Worm (Caenorhabditis elegans) whole organism, late embryonic: ENCODE measurements around the gene mgrn-1.

ENCODE experiments used
- C08G9.2 ChIP-seq: sonication (generic microtip); optimal IDR thresholded peaks from 2 replicates; lab custom pipeline; 2016; ENCODE audit warnings: mild to moderate bottlenecking, missing genetic modification characterization, moderate library complexity, missing compliant biosample characterization
- C38D4.7 ChIP-seq: fragments of 200-800 bp; sonication (Bioruptor generic); optimal IDR thresholded peaks from 2 replicates; lab custom pipeline; 2018; ENCODE audit warnings: mild to moderate bottlenecking, missing genetic modification characterization, moderate library complexity, missing compliant biosample characterization
- F13H6.1 ChIP-seq: sonication (generic microtip); optimal IDR thresholded peaks from 2 replicates; lab custom pipeline; 2016; ENCODE audit warnings: missing genetic modification characterization, missing compliant biosample characterization
- K02D7.2 ChIP-seq: sonication (generic microtip); optimal IDR thresholded peaks from 2 replicates; lab custom pipeline; 2017; ENCODE audit warnings: mild to moderate bottlenecking, missing genetic modification characterization, missing compliant biosample characterization
- T23F11.4 ChIP-seq: fragments of 200-800 bp; sonication (Bioruptor generic); optimal IDR thresholded peaks from 2 replicates; lab custom pipeline; 2018; ENCODE audit warnings: mild to moderate bottlenecking, missing genetic modification characterization, missing compliant biosample characterization
- Y22D7AL.16 ChIP-seq: sonication (generic microtip); optimal IDR thresholded peaks from 2 replicates; lab custom pipeline; 2016; ENCODE audit warnings: missing genetic modification characterization, missing compliant biosample characterization
- ahr-1 ChIP-seq: sonication (generic microtip); optimal IDR thresholded peaks from 2 replicates; lab custom pipeline; 2016; ENCODE audit warnings: missing genetic modification characterization, missing compliant biosample characterization
- ceh-14 ChIP-seq: sonication (generic microtip); optimal IDR thresholded peaks from 2 replicates; lab custom pipeline; 2016; ENCODE audit warnings: missing genotype, missing genetic modification characterization, missing compliant biosample characterization
- ceh-18 ChIP-seq: sonication (generic microtip); optimal IDR thresholded peaks from 2 replicates; lab custom pipeline; 2016; ENCODE audit warnings: missing genetic modification characterization, missing compliant biosample characterization
- ceh-19 ChIP-seq: fragments of 200-800 bp; sonication (Bioruptor generic); optimal IDR thresholded peaks from 2 replicates; lab custom pipeline; 2018; ENCODE audit warnings: mild to moderate bottlenecking, missing genetic modification characterization, missing compliant biosample characterization
- ceh-2 ChIP-seq: sonication (generic microtip); optimal IDR thresholded peaks from 2 replicates; lab custom pipeline; 2016; ENCODE audit warnings: missing genotype, missing genetic modification characterization, missing compliant biosample characterization
- ceh-22 ChIP-seq: sonication (generic microtip); optimal IDR thresholded peaks from 2 replicates; lab custom pipeline; 2017; ENCODE audit warnings: missing biosample characterization, missing genetic modification characterization
- ceh-24 ChIP-seq: sonication (generic microtip); optimal IDR thresholded peaks from 2 replicates; lab custom pipeline; 2016; ENCODE audit warnings: mild to moderate bottlenecking, missing genetic modification characterization, missing compliant biosample characterization
- ceh-30 ChIP-seq: fragments of 150-350 bp; optimal IDR thresholded peaks from 2 replicates; lab custom pipeline; 2014; ENCODE audit warnings: missing biosample characterization, missing genetic modification characterization
- ceh-31 ChIP-seq: sonication (generic microtip); optimal IDR thresholded peaks from 2 replicates; lab custom pipeline; 2016; ENCODE audit warnings: missing genetic modification characterization, missing compliant biosample characterization
- ceh-45 ChIP-seq: fragments of 200-800 bp; sonication (Bioruptor generic); IDR thresholded peaks from 2 replicates; pipeline ENCODE4 v1.3.6; 2022; ENCODE audit warnings: missing genetic modification reagents, missing genetic modification characterization, missing compliant biosample characterization
- ceh-48 ChIP-seq: sonication (generic microtip); optimal IDR thresholded peaks from 2 replicates; lab custom pipeline; 2016; ENCODE audit warnings: missing genetic modification characterization, inconsistent platforms, missing compliant biosample characterization
- ceh-6 ChIP-seq: fragments of 200-800 bp; sonication (Bioruptor generic); optimal IDR thresholded peaks from 2 replicates; lab custom pipeline; 2018; ENCODE audit warnings: mild to moderate bottlenecking, missing genetic modification characterization, missing compliant biosample characterization
- che-1 ChIP-seq: sonication (generic microtip); optimal IDR thresholded peaks from 2 replicates; lab custom pipeline; 2016; ENCODE audit warnings: mild to moderate bottlenecking, missing genetic modification characterization, missing compliant biosample characterization
- dmd-4 ChIP-seq: sonication (generic microtip); optimal IDR thresholded peaks from 2 replicates; lab custom pipeline; 2016; ENCODE audit warnings: borderline replicate concordance, missing genetic modification characterization, missing compliant biosample characterization
- elt-2 ChIP-seq: sonication (generic microtip); optimal IDR thresholded peaks from 2 replicates; lab custom pipeline; 2016; ENCODE audit warnings: missing genetic modification reagents, missing genetic modification characterization, missing compliant biosample characterization
- elt-4 ChIP-seq: sonication (generic microtip); optimal IDR thresholded peaks from 2 replicates; lab custom pipeline; 2016; ENCODE audit warnings: missing genetic modification characterization, missing compliant biosample characterization
- ets-4 ChIP-seq: sonication (generic microtip); optimal IDR thresholded peaks from 2 replicates; lab custom pipeline; 2016; ENCODE audit warnings: missing genetic modification characterization, missing compliant biosample characterization
- eyg-1 ChIP-seq: sonication (generic microtip); optimal IDR thresholded peaks from 2 replicates; lab custom pipeline; 2016; ENCODE audit warnings: missing genotype, missing genetic modification characterization, missing compliant biosample characterization
- fkh-10 ChIP-seq: fragments of 150-350 bp; optimal IDR thresholded peaks from 2 replicates; lab custom pipeline; 2014; ENCODE audit warnings: missing biosample characterization, missing genetic modification reagents, missing genetic modification characterization
- gmeb-2 ChIP-seq: sonication (generic microtip); optimal IDR thresholded peaks from 2 replicates; lab custom pipeline; 2016; ENCODE audit warnings: missing genetic modification characterization, inconsistent platforms, missing compliant biosample characterization
- hlh-13 ChIP-seq: fragments of 200-800 bp; sonication (Bioruptor generic); optimal IDR thresholded peaks from 2 replicates; lab custom pipeline; 2018; ENCODE audit warnings: mild to moderate bottlenecking, missing genetic modification characterization, missing compliant biosample characterization
- hlh-15 ChIP-seq: sonication (generic microtip); optimal IDR thresholded peaks from 2 replicates; lab custom pipeline; 2016; ENCODE audit warnings: missing genetic modification characterization, missing compliant biosample characterization
- hlh-30 ChIP-seq: sonication (generic microtip); optimal IDR thresholded peaks from 2 replicates; lab custom pipeline; 2017; ENCODE audit warnings: antibody characterized with exemption, missing genetic modification characterization, missing compliant biosample characterization; ENCODE audit not compliant: insufficient read depth
- hlh-6 ChIP-seq: sonication (generic microtip); optimal IDR thresholded peaks from 2 replicates; lab custom pipeline; 2016; ENCODE audit warnings: missing genotype, missing genetic modification characterization, missing compliant biosample characterization
- hlh-8 ChIP-seq: sonication (generic microtip); optimal IDR thresholded peaks from 2 replicates; lab custom pipeline; 2016; ENCODE audit warnings: missing genotype, missing genetic modification characterization, missing compliant biosample characterization
- lim-6 ChIP-seq: sonication (generic microtip); optimal IDR thresholded peaks from 2 replicates; lab custom pipeline; 2016; ENCODE audit warnings: missing genetic modification characterization, missing compliant biosample characterization
- lin-11 ChIP-seq: fragments of 200-800 bp; sonication (Bioruptor generic); optimal IDR thresholded peaks from 2 replicates; lab custom pipeline; 2018; ENCODE audit warnings: mild to moderate bottlenecking, missing genetic modification characterization, missing compliant biosample characterization
- madf-2 ChIP-seq: sonication (generic microtip); optimal IDR thresholded peaks from 2 replicates; lab custom pipeline; 2017; ENCODE audit warnings: missing genetic modification characterization, missing compliant biosample characterization
- mec-3 ChIP-seq: sonication (generic microtip); optimal IDR thresholded peaks from 2 replicates; lab custom pipeline; 2016; ENCODE audit warnings: borderline replicate concordance, missing genetic modification characterization, missing compliant biosample characterization
- nhr-11 ChIP-seq: fragments of 150-350 bp; optimal IDR thresholded peaks from 2 replicates; lab custom pipeline; 2014; ENCODE audit warnings: missing biosample characterization, missing genetic modification characterization
- odd-2 ChIP-seq: sonication (generic microtip); optimal IDR thresholded peaks from 2 replicates; lab custom pipeline; 2017; ENCODE audit warnings: antibody characterized with exemption, mild to moderate bottlenecking, missing genetic modification characterization, missing compliant biosample characterization
- pax-1 ChIP-seq: fragments of 150-350 bp; optimal IDR thresholded peaks from 2 replicates; lab custom pipeline; 2014; ENCODE audit warnings: missing biosample characterization, missing genetic modification characterization
- pha-2 ChIP-seq: sonication (generic microtip); optimal IDR thresholded peaks from 2 replicates; lab custom pipeline; 2017; ENCODE audit warnings: mild to moderate bottlenecking, missing genetic modification characterization, missing compliant biosample characterization
- pqm-1 ChIP-seq: sonication (generic microtip); optimal IDR thresholded peaks from 2 replicates; lab custom pipeline; 2016; ENCODE audit warnings: missing genetic modification characterization, missing compliant biosample characterization
- pros-1 ChIP-seq: fragments of 150-350 bp; optimal IDR thresholded peaks from 2 replicates; lab custom pipeline; 2014; ENCODE audit warnings: missing biosample characterization, missing genetic modification reagents, missing genetic modification characterization
- ref-2 ChIP-seq: sonication (generic microtip); optimal IDR thresholded peaks from 2 replicates; lab custom pipeline; 2016; ENCODE audit warnings: missing genetic modification characterization, missing compliant biosample characterization
- rnt-1 ChIP-seq: sonication (generic microtip); optimal IDR thresholded peaks from 2 replicates; lab custom pipeline; 2016; ENCODE audit warnings: missing genetic modification characterization, missing compliant biosample characterization
- sdc-2 ChIP-seq: sonication (generic microtip); optimal IDR thresholded peaks from 2 replicates; lab custom pipeline; 2016; ENCODE audit warnings: missing genotype, missing genetic modification characterization, missing compliant biosample characterization
- sox-2 ChIP-seq: fragments of 200-800 bp; sonication (Bioruptor generic); IDR thresholded peaks from 2 replicates; pipeline ENCODE4 v1.3.6; 2022; ENCODE audit warnings: missing genetic modification reagents, missing genetic modification characterization, missing compliant biosample characterization
- sox-4 ChIP-seq: sonication (generic microtip); optimal IDR thresholded peaks from 2 replicates; lab custom pipeline; 2017; ENCODE audit warnings: mild to moderate bottlenecking, missing genetic modification characterization, inconsistent platforms, missing compliant biosample characterization
- tbx-2 ChIP-seq: sonication (generic microtip); optimal IDR thresholded peaks from 2 replicates; lab custom pipeline; 2016; ENCODE audit warnings: missing genetic modification characterization, missing compliant biosample characterization
- tbx-7 ChIP-seq: sonication (generic microtip); optimal IDR thresholded peaks from 2 replicates; lab custom pipeline; 2016; ENCODE audit warnings: missing genotype, missing genetic modification characterization, missing compliant biosample characterization
- unc-3 ChIP-seq, 2 experiments: fragments of 200-800 bp in 1 of 2; sonication (Bioruptor generic) in 1 of 2; sonication (generic microtip) in 1 of 2; conservative IDR thresholded peaks in 1 of 2; optimal IDR thresholded peaks in 1 of 2; 2 replicates each; pipeline versions ENCODE4 v1.3.6 to Lab custom; 2016 to 2022; ENCODE audit warnings: missing compliant biosample characterization in 2 of 2, missing genetic modification characterization in 2 of 2, missing genetic modification reagents in 1 of 2
- unc-42 ChIP-seq: sonication (generic microtip); optimal IDR thresholded peaks from 2 replicates; lab custom pipeline; 2016; ENCODE audit warnings: missing genotype, missing genetic modification characterization, missing compliant biosample characterization
- unc-55 ChIP-seq: sonication (generic microtip); optimal IDR thresholded peaks from 2 replicates; lab custom pipeline; 2017; ENCODE audit warnings: missing biosample characterization, missing genetic modification reagents, missing genetic modification characterization
- unc-86 ChIP-seq: sonication (generic microtip); optimal IDR thresholded peaks from 2 replicates; lab custom pipeline; 2016; ENCODE audit warnings: missing genetic modification characterization, missing compliant biosample characterization
- zip-5 ChIP-seq: sonication (generic microtip); optimal IDR thresholded peaks from 2 replicates; lab custom pipeline; 2016; ENCODE audit warnings: missing genetic modification characterization, missing compliant biosample characterization
- ztf-16 ChIP-seq: sonication (generic microtip); optimal IDR thresholded peaks from 2 replicates; lab custom pipeline; 2017; ENCODE audit warnings: missing genetic modification characterization, missing compliant biosample characterization

Gene mgrn-1

ce11 chrX:14297209-14297608, 14.3 kb downstream of the mgrn-1 start:
- TF ChIP-seq F13H6.1 (tag; lab: Kevin White, UChicago) (peak; percentile 9), sox-4 (tag; lab: Kevin White, UChicago) (no peak), ceh-30 (tag; lab: Kevin White, UChicago) (no peak), hlh-6 (tag; lab: Kevin White, UChicago) (no peak), sox-2 (GFP tag; lab: Robert Waterston, UW) (no peak), fkh-10 (GFP tag; lab: Kevin White, UChicago) (no peak), pros-1 (tag; lab: Kevin White, UChicago) (no peak), eyg-1 (tag; lab: Kevin White, UChicago) (peak; percentile 41), ref-2 (tag; lab: Kevin White, UChicago) (peak; percentile 73), rnt-1 (tag; lab: Kevin White, UChicago) (peak; percentile 62), elt-4 (tag; lab: Kevin White, UChicago) (no peak), che-1 (tag; lab: Kevin White, UChicago) (no peak), ceh-14 (peak; percentile 8), unc-55 (peak; percentile 84), lin-11 (tag; lab: Kevin White, UChicago) (no peak), tbx-7 (tag; lab: Kevin White, UChicago) (no peak), ceh-24 (tag; lab: Kevin White, UChicago) (no peak), odd-2 (tag; lab: Kevin White, UChicago) (no peak), ceh-19 (GFP tag; lab: Kevin White, UChicago) (no peak), Y22D7AL.16 (tag; lab: Kevin White, UChicago) (no peak), pha-2 (tag; lab: Kevin White, UChicago) (no peak), tbx-2 (tag; lab: Kevin White, UChicago) (peak; percentile 77), gmeb-2 (tag; lab: Kevin White, UChicago) (no peak), dmd-4 (tag; lab: Kevin White, UChicago) (no peak), sdc-2 (tag; lab: Kevin White, UChicago) (peak; percentile 75), unc-86 (no peak), hlh-13 (no peak), unc-42 (peak; percentile 70), lim-6 (tag; lab: Kevin White, UChicago) (no peak), hlh-30 (peak; percentile 37), unc-3 (GFP tag; conservative IDR thresholded peaks at IDR 0.05; lab: Robert Waterston, UW) (no peak), unc-3 (tag; optimal IDR thresholded peaks at IDR 0.05; lab: Kevin White, UChicago) (no peak), mec-3 (no peak), nhr-11 (tag; lab: Kevin White, UChicago) (no peak), ceh-6 (GFP tag; lab: Kevin White, UChicago) (no peak), ceh-45 (GFP tag; lab: Robert Waterston, UW) (no peak), T23F11.4 (GFP tag; lab: Kevin White, UChicago) (no peak), ceh-2 (peak; percentile 60), hlh-15 (tag; lab: Kevin White, UChicago) (no peak), ztf-16 (tag; lab: Kevin White, UChicago) (no peak), ceh-18 (tag; lab: Kevin White, UChicago) (peak; percentile 74), ceh-31 (tag; lab: Kevin White, UChicago) (peak; percentile 84), pqm-1 (tag; lab: Kevin White, UChicago) (no peak), pax-1 (tag; lab: Kevin White, UChicago) (no peak), hlh-8 (tag; lab: Kevin White, UChicago) (no peak), madf-2 (tag; lab: Kevin White, UChicago) (no peak), ceh-48 (tag; lab: Kevin White, UChicago) (peak; percentile 91), zip-5 (tag; lab: Kevin White, UChicago) (no peak), ceh-22 (tag; lab: Kevin White, UChicago) (no peak), C08G9.2 (tag; lab: Kevin White, UChicago) (peak; percentile 50), ahr-1 (no peak), C38D4.7 (GFP tag; lab: Kevin White, UChicago) (no peak), K02D7.2 (tag; lab: Kevin White, UChicago) (no peak), elt-2 (tag; lab: Kevin White, UChicago) (peak; percentile 4), ets-4 (tag; lab: Kevin White, UChicago) (no peak)
